Fruit fly (Drosophila melanogaster): ENCODE measurements around the gene Idgf1.

Gene Idgf1

DNA sequence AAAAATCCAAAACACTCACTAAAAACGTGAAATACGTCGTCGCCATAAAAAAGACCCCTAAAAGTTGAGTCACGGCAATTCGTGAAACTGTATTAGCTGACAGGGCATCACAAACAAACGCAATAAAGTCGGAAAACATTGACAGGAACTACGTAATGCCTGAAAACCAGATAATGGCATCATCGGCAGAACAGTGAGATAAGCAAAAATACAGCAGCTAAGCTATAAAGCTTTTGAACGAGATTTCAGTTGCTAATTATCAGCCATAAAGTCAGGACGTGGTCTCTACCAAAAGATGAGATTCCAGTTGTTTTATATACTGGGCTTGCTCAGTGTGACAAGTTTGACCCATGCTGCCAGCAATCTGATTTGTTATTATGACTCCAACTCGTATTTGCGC, at the start of gene Idgf1:
Gene Idgf1 (plus strand): TSS at position 245 of the 400 bp plus-strand sequence.
- no peak for TF ChIP-seq noc (tag; optimal IDR thresholded peaks at IDR 0.05)

DNA sequence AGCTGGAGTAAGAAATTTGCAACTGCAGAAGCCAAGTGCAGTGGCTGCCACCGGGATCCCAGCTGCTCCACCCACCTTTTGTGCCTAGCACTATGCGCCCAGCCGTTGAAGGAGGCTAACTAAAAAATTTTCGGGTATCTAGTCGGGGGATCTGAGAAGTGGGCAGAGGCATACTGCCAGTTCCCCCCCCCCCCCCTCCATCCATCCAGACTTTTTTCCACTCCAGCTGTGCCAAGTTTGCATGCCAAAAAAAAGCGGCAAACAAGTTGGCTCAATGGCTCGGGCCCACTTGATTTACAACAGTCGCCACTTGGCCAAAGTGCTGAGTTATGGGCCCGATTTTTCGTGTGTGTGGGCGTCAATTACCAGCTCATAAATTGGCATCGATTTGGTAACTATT, 47.6 kb upstream of the Idgf1 start:
- TF ChIP-seq noc (tag; optimal IDR thresholded peaks at IDR 0.05) = no peak

DNA sequence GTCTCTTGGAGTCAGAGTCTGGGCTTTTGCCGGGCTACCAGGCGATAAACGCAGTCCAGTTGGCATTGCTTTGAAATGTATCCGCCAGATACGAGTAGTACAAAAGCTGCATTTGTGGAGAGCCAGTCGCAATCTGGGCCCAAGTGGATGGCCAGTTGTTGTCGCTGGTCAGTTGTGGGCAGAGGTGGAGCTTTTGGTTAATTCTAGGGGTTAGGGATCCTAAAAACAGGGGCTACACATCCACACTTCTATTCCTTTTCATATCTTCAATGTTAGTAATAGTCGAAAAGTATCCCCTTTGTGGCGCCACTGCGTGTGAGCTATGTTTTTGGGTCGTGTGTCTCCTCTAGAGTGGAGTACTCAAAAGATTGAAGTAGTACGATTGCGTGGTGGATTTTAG, 42.6 kb upstream of the Idgf1 start:
- no peak for TF ChIP-seq noc (tag; optimal IDR thresholded peaks at IDR 0.05)

DNA sequence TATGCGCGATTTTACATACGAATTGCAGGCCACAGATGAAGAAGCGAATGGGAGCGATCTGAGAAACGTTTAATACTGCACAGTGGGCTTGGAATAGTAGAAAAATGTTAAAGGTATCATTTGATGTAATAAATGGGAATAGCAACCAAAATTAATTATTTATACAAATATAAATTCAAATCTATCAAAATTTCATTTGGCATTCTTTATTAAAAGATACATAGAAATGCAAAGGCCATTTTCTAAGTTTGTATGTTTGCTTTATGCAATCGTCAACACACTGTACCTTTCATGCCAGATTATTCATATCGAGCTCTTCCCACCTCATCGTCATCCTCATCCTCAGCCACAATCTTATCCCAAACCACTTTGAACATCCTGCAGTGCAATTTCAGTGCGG, 38.6 kb upstream of the Idgf1 start:
- no peak for TF ChIP-seq noc (tag; optimal IDR thresholded peaks at IDR 0.05)

DNA sequence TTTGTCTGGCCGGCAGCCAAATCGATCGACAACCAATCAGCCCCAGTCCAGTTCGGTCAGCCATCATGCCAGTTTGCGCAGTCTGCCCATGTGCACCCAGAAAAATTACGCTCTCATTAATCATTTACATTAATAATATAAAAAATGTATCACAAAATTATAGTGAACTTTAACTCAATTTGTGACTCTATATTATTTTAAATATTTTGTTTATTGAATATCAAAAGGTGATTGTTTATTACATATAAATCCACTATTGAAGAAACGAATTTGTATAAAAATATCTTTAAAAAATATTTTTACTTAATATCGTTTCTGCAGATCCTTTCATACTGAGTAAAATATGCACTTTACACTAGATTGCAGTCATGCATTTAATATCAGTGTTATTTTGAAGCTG, 37.8 kb upstream of the Idgf1 start:
- no peak for TF ChIP-seq noc (tag; optimal IDR thresholded peaks at IDR 0.05)

DNA sequence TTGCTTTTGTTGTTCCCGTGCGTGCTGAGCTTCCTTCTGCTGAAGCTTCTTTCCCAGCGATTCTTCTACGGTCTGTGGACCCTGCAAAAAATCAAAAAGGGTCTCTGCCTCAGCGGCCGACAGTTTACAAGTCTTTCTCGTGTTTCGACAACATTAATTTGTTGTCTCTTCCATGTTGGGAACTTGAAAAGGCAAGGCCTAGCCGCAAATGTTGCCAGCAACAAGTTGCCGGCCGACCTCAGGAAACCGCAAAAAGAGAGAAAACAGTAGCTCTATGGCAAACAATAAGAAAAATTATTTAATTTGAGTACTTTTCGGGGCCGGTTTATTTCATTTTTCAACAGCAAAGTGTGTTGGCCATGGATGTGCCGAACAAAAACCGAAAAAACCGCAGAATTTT, 31.3 kb upstream of the Idgf1 start:
- no peak for TF ChIP-seq noc (tag; optimal IDR thresholded peaks at IDR 0.05)

DNA sequence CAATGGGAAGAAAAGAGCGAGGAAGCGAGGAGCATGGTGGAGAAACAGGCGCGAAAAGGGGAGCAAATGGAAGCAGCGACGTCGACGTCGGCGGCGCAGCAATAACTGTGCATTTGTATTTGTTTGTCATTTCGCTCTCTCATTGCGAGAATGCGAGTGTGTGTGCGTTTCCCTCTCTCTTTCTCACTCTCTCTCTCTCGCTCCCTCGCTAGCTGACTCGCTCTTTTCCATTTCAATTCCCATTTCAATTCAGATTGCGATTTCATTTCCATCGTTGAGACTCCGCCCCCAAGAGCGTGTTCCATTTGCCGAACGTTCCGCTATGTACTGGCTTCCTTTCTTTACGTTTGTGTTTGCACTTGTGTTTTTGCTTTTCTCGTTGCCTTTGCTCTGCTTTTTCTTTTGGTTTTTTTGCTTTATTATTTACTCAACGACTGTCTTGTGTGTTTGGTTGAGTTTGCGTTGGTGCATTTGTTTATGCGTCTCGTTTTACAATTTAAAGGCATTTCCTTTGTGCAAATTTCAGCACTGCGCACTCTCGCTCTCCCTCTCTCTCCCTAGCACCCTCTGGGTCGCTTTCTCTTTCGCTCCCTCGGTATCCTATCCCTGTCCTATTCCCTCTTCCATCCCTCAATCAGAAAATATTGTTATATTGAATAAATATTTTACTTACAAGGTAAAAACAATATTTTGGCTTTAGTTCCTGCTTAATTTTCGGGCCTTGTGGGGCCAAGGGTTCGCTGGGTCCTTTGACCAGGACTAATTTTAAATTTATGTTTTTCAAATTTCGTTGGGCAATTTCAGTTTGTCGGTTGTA, 22.2 kb upstream of the Idgf1 start:
- TF ChIP-seq noc (tag; optimal IDR thresholded peaks at IDR 0.05) = no peak

DNA sequence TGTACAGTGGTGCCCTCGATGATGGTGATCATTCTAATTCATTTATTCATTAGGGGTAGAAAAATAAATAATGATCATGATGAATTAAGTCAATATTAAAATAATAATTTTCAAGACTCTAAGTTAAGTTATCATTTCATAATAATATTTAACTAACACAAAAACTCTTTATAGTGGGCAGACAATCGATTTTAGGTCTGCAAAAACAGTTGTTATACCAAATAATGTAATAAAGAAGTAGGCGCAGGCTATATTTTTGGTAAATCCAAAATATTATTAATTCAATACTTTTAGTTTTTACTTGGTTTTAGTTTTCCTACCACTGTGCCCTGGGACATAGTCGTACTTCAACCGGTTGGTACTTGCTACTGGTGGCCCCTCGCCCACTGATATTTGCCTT, 9.4 kb upstream of the Idgf1 start:
- no peak for TF ChIP-seq noc (tag; optimal IDR thresholded peaks at IDR 0.05)

DNA sequence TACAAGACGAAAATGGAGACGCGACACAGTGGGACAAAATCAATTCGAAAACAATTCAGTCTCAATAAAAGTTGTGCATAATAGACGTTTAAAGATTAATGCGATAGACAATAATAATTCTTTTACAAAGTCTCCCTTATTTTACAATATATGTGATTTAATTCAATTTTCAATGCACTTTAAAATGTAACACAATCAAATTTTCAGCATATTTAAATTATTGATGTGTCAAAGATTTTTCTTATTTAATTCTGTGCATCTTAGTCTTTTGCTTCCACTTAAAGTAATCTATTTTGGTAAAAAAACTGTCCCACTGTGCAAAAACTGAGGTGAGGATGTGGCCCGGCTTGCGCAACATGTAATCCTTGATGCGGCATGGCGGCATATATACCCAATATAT, 7.1 kb upstream of the Idgf1 start:
- TF ChIP-seq noc (tag; optimal IDR thresholded peaks at IDR 0.05) = no peak

DNA sequence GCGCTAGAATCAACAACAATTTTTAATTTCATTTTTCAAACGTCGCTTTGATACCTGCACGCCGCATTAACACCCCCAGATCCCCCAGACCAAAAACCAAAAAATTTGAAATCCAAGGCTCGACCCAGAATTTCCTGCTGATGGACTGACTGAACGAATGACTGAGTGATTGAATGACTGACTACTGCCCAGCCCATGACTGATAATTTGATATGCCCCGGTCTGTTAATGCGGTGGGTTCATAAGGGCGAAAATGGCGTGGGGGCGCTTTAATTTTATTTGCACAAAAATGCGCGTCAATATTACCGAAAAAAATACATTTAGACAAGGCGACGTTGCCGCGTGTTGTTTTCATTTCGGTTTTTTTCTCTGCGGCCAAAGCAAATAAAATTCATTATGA, 2.5 kb upstream of the Idgf1 start:
- no peak for TF ChIP-seq noc (tag; optimal IDR thresholded peaks at IDR 0.05)

DNA sequence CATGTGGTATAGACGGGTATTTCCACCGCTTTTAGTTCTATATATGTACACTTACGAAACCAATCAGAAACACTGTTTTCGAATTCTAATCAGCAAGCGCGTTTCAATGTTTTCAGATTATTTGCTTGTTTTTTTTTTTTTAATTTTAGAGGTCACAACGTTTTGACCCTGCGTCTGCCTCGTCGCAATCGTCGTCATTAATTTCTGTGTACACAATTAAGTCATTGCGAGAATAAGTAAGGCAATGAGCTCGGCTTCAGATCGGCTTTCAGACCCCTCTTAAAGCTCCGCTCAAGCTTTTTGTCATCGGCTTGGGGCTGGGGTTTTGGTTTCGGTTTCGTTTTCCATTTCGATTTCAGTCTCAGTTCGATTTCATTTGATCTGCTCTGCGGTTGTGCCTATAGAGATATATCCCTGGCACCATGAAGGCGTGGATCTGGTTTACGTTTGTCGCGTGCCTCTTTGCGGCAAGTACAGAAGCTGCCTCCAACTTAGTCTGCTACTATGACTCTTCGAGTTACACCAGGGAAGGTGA, 2.0 kb downstream of the Idgf1 start, which contains the start of gene Idgf2:
Gene Idgf2 (plus strand): TSS at position 356 of the 535 bp plus-strand sequence.
- TF ChIP-seq noc (tag; optimal IDR thresholded peaks at IDR 0.05) = no peak

DNA sequence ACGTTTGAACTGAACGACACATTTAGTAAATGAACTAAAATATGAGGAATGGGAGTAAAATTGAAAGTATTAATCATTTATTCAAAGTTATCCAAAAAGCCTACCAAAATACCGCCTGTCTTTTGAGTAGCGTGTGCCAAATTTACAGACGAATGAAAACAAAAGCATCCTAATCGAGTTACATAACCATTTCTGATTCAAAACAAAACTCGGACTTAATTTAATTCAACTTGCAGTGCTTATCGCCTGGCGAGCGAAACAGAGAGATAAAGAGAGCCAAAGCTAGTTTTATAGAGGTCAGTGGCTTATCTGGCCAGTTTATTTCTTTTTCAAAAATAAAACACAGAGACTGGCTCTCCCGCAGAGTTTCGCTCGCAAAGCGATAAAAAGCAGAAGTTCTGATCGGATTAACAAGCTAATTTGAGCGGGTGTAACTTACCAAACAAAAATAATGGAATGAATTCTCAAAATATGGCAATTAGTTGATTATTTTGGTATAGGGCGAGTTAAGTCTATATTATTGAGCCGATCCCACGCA, 2.9 kb downstream of the Idgf1 start:
- TF ChIP-seq noc (tag; optimal IDR thresholded peaks at IDR 0.05) = no peak

DNA sequence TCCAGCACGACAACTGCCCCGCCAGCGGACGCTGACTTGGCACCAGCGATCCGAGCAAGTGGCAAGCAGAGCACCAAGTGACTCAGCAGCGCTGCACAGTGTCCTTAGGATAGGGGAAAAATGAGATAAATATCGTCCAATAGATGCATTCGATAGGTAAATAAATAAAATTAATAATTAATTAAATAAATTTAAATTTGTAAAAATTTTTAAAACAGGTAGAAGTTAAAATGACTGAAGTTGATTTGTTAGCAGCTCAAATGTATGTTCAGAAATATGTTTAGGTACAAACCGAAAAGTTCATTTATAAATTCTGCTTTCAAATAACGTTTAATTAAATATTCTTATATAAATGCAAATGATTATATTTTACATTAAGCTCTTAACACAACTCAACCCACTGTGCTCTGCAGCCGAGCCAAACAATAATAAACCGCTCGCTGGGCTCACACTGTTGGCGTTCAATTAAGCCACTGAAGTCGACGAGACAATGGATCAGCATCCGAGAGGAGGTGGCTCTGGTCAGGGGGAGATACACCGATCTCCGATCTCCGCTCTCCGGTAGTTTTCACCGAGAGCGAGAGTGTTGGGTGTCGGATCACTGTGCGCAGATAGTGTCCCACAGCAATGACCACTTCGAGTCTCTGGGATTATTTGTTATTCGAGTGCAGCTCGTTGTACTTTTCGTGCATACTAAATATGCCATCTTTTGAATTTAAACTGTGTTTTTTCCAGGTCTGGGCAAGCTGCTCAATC, 3.6 kb downstream of the Idgf1 start, which contains the start of gene CG5888:
Gene CG5888 (minus strand): TSS at position 19 of the 756 bp plus-strand sequence.
- peak; percentile 42 for TF ChIP-seq noc (tag; optimal IDR thresholded peaks at IDR 0.05)

DNA sequence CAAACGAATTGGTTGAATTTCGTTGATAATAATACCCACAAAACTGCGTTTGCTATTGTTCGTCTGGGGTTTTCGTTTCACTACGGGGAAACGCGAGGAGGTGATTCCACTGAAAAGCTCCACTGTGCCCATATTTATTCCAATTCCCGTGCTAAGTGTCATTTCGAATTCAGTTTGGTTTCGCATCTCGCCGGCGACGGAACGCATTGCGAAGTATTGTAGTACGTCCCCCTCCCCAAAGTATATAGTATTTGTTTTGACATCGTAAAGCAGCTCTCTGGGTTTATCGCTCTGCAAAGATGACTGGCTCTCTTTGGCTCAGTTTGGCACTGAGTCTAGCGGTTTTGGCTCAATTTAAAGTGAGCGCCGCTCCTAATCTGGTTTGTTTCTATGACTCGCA, 5.8 kb downstream of the Idgf1 start, which contains the start of gene Idgf3:
Gene Idgf3 (plus strand): TSS at position 17 of the 400 bp plus-strand sequence.
- peak; percentile 70 for TF ChIP-seq noc (tag; optimal IDR thresholded peaks at IDR 0.05)

DNA sequence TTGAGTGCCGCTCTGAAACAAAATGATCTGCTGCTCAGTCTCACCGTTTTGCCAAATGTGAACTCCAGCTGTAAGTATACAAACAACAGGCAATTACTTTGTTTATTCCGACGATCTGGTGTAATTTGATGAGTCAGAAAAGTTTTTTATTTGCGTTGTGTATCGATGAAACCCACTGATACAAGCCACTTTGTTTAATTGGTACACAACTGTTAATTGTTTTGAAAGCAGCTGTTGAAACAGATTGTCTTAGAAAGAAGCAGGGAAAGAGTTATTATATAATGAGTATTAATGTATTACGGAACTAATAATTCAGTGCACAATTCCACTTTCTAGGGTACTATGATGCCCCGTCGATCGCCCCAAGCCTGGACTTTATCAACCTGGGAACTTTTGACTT, 6.8 kb downstream of the Idgf1 start:
- no peak for TF ChIP-seq noc (tag; optimal IDR thresholded peaks at IDR 0.05)

DNA sequence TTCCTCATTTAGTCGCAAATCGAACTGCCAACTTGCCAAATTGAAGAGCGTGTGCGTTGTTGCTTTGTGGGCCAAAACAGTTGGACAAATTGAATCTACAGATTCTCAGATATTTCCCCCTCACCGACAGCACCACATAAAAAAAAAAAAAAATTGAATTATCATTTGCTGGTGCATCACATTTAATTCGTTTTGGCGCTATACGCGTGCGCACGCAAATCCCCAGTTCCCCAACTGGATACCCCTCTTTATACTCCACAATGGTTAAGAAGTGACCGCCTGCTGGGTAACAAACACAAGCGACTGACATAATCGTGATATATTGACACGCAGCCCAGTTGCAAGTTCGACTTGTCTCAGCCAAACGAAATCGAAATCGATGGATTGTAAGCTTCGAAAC, 13.3 kb downstream of the Idgf1 start:
- TF ChIP-seq noc (tag; optimal IDR thresholded peaks at IDR 0.05) = no peak

Data from whole organism, larva.